Worm (Caenorhabditis elegans) whole organism, L3 larva: Measurements from ENCODE around the gene F31E8.4.

Source experiments
- aly-2 ChIP-seq: fragments of 150-350 bp; optimal IDR thresholded peaks from 2 replicates; lab custom pipeline; 2014; ENCODE audit warnings: missing biosample characterization, missing genetic modification characterization
- eor-1 ChIP-seq, 2 experiments: fragments of 150-350 bp; optimal IDR thresholded peaks; 2 replicates each; lab custom pipeline; 2014 to 2018; ENCODE audit warnings: missing biosample characterization in 2 of 2, missing genetic modification characterization in 2 of 2
- lin-15B ChIP-seq: fragments of 150-350 bp; optimal IDR thresholded peaks from 2 replicates; lab custom pipeline; 2014; ENCODE audit warnings: missing biosample characterization, missing genetic modification characterization
- nhr-11 ChIP-seq: fragments of 150-350 bp; optimal IDR thresholded peaks from 2 replicates; lab custom pipeline; 2014; ENCODE audit warnings: missing biosample characterization, missing genetic modification characterization
- nhr-25 ChIP-seq: sonication (generic microtip); optimal IDR thresholded peaks from 2 replicates; lab custom pipeline; 2017; ENCODE audit warnings: missing biosample characterization, missing genetic modification characterization
- nhr-28 ChIP-seq: fragments of 150-350 bp; optimal IDR thresholded peaks from 2 replicates; lab custom pipeline; 2014; ENCODE audit warnings: missing biosample characterization, missing genetic modification characterization
- nhr-76 ChIP-seq: fragments of 150-350 bp; sonication (generic microtip); optimal IDR thresholded peaks from 5 replicates; lab custom pipeline; 2014; ENCODE audit warnings: missing biosample characterization, missing genetic modification characterization
- pha-4 ChIP-seq: fragments of 150-350 bp; optimal IDR thresholded peaks from 2 replicates; lab custom pipeline; 2014; ENCODE audit warnings: missing biosample characterization, missing genetic modification reagents, missing genetic modification characterization

DNA sequence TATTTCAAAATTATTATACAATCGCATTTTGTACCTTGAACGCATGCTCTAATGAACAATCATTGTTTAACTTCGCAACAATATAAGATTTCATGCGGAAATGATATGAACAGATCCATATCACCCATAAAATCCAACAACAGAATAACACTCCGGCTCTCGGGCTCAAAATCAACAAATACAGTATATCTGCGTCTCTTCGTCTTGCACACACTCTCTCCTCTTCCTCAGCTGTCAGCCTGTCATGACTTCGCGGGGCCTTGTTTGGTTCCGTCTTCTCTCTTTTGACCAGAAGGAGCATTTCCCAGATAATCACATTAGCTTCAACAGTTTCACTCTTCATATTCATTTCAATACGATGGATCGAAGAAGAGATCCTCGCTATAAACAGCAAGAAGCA is 43.7 kb downstream of the F31E8.4 start, which contains the start of gene F41G3.3:
- no peak for TF ChIP-seq nhr-76 (tag; lab: Kevin White, UChicago)
- no peak for TF ChIP-seq aly-2
- no peak for TF ChIP-seq nhr-11 (tag; lab: Kevin White, UChicago)
- TF ChIP-seq pha-4 = no peak
- no peak for TF ChIP-seq eor-1 (tag; optimal IDR thresholded peaks at IDR 0.05; lab: Kevin White, UChicago)
- TF ChIP-seq nhr-28 = no peak
- TF ChIP-seq nhr-25 = no peak
- no peak for TF ChIP-seq lin-15B (tag; lab: Kevin White, UChicago)
